Fruit fly (Drosophila melanogaster) whole organism, embryonic: ENCODE measurements around the gene Hsp22.

Experiments
- BEAF-32 ChIP-seq: fragments of 200-800 bp; sonication (Bioruptor generic); optimal IDR thresholded peaks from 3 replicates; lab custom pipeline; 2017; ENCODE audit warnings: missing biosample characterization, missing genetic modification characterization, mild to moderate bottlenecking, moderate library complexity, missing genetic modification reagents
- Bgb ChIP-seq: fragments of 200-800 bp; sonication (Bioruptor generic); IDR thresholded peaks from 2 replicates; pipeline ENCODE4 v1.3.6; 2022; ENCODE audit warnings: missing biosample characterization, missing genetic modification characterization; ENCODE audit not compliant: partially characterized antibody
- CG10431 ChIP-seq: fragments of 200-800 bp; sonication (Bioruptor generic); optimal IDR thresholded peaks from 3 replicates; lab custom pipeline; 2018; ENCODE audit warnings: missing biosample characterization, mild to moderate bottlenecking, missing genetic modification characterization
- CG12104 ChIP-seq: fragments of 200-800 bp; sonication (Bioruptor generic); optimal IDR thresholded peaks from 3 replicates; lab custom pipeline; 2016; ENCODE audit warnings: missing biosample characterization, missing genetic modification characterization
- CG15011 ChIP-seq: fragments of 200-800 bp; sonication (Bioruptor generic); optimal IDR thresholded peaks from 3 replicates; lab custom pipeline; 2018; ENCODE audit warnings: missing biosample characterization, mild to moderate bottlenecking, missing genetic modification characterization
- CG15514 ChIP-seq: fragments of 200-800 bp; sonication (Bioruptor generic); optimal IDR thresholded peaks from 3 replicates; lab custom pipeline; 2017; ENCODE audit warnings: missing biosample characterization, missing genetic modification characterization, mild to moderate bottlenecking, moderate library complexity, missing genetic modification reagents
- CG16815 ChIP-seq: fragments of 200-800 bp; sonication (Bioruptor generic); optimal IDR thresholded peaks from 3 replicates; lab custom pipeline; 2017; ENCODE audit warnings: missing biosample characterization, mild to moderate bottlenecking, missing genetic modification characterization
- CG17612 ChIP-seq: fragments of 200-800 bp; sonication (Bioruptor generic); IDR thresholded peaks from 2 replicates; pipeline ENCODE4 v1.3.6; 2022; ENCODE audit warnings: missing biosample characterization, missing genetic modification characterization
- CG18476 ChIP-seq: fragments of 200-800 bp; sonication (Bioruptor generic); optimal IDR thresholded peaks from 2 replicates; lab custom pipeline; 2016; ENCODE audit warnings: missing biosample characterization, mild to moderate bottlenecking, missing genetic modification characterization
- CG3163 ChIP-seq: fragments of 200-800 bp; sonication (Bioruptor generic); optimal IDR thresholded peaks from 3 replicates; lab custom pipeline; 2016; ENCODE audit warnings: missing biosample characterization, missing genetic modification characterization
- CG4360 ChIP-seq: fragments of 200-800 bp; sonication (Bioruptor generic); IDR thresholded peaks from 2 replicates; pipeline ENCODE4 v1.3.6; 2022; ENCODE audit warnings: missing biosample characterization, missing genetic modification characterization
- CG4424 ChIP-seq: fragments of 200-800 bp; sonication (Bioruptor generic); optimal IDR thresholded peaks from 3 replicates; lab custom pipeline; 2016; ENCODE audit warnings: missing biosample characterization, missing genetic modification characterization
- CG9215 ChIP-seq: fragments of 200-800 bp; sonication (Bioruptor generic); IDR thresholded peaks from 2 replicates; pipeline ENCODE4 v1.3.6; 2022; ENCODE audit warnings: missing biosample characterization, missing genetic modification characterization
- CG9609 ChIP-seq: fragments of 200-800 bp; sonication (Bioruptor generic); optimal IDR thresholded peaks from 3 replicates; lab custom pipeline; 2016; ENCODE audit warnings: missing biosample characterization, missing genetic modification characterization
- Camta ChIP-seq: fragments of 200-800 bp; sonication (Bioruptor generic); optimal IDR thresholded peaks from 2 replicates; lab custom pipeline; 2016; ENCODE audit warnings: missing biosample characterization, missing genetic modification characterization
- Dbx ChIP-seq: fragments of 200-800 bp; sonication (Bioruptor generic); IDR thresholded peaks from 3 replicates; pipeline ENCODE4 v1.3.6; 2022; ENCODE audit warnings: missing biosample characterization, missing genetic modification characterization
- Dll ChIP-seq: fragments of 200-800 bp; sonication (Bioruptor generic); IDR thresholded peaks from 4 replicates; pipeline ENCODE4 v1.3.6; 2022; ENCODE audit warnings: missing biosample characterization, missing genetic modification characterization; ENCODE audit not compliant: partially characterized antibody
- ERR ChIP-seq: fragments of 200-800 bp; sonication (Bioruptor generic); optimal IDR thresholded peaks from 2 replicates; lab custom pipeline; 2016; ENCODE audit warnings: missing biosample characterization, missing genetic modification characterization
- GATAe ChIP-seq: fragments of 200-800 bp; sonication (Bioruptor generic); conservative IDR thresholded peaks from 2 replicates; pipeline ENCODE4 v1.3.6; 2022; ENCODE audit warnings: missing biosample characterization, missing genetic modification characterization
- Hsf ChIP-seq: fragments of 200-800 bp; sonication (Bioruptor generic); optimal IDR thresholded peaks from 3 replicates; lab custom pipeline; 2016; ENCODE audit warnings: missing biosample characterization, missing genetic modification characterization
- MBD-R2 ChIP-seq: fragments of 200-800 bp; sonication (Bioruptor generic); IDR thresholded peaks from 2 replicates; pipeline ENCODE4 v1.3.6; 2022; ENCODE audit warnings: missing biosample characterization, missing genetic modification characterization
- NC2α ChIP-seq: fragments of 200-800 bp; sonication (Bioruptor generic); optimal IDR thresholded peaks from 2 replicates; lab custom pipeline; 2016; ENCODE audit warnings: missing biosample characterization, missing genetic modification characterization
- PHDP ChIP-seq: fragments of 200-800 bp; sonication (Bioruptor generic); optimal IDR thresholded peaks from 3 replicates; lab custom pipeline; 2018; ENCODE audit warnings: missing biosample characterization, mild to moderate bottlenecking, missing genetic modification characterization, moderate library complexity
- Pdp1 ChIP-seq, 2 experiments: fragments of 200-800 bp; sonication (Bioruptor generic); optimal IDR thresholded peaks; 3 replicates each; lab custom pipeline; 2016; ENCODE audit warnings: missing biosample characterization in 2 of 2, missing genetic modification characterization in 2 of 2, mild to moderate bottlenecking in 1 of 2, moderate library complexity in 1 of 2
- Side ChIP-seq: fragments of 200-800 bp; sonication (Bioruptor generic); optimal IDR thresholded peaks from 2 replicates; lab custom pipeline; 2016; ENCODE audit warnings: missing biosample characterization, missing genetic modification characterization
- Sox102F ChIP-seq: fragments of 200-800 bp; sonication (Bioruptor generic); optimal IDR thresholded peaks from 2 replicates; lab custom pipeline; 2018; ENCODE audit warnings: missing biosample characterization, mild to moderate bottlenecking, missing genetic modification characterization, moderate library complexity
- Spps ChIP-seq: fragments of 200-800 bp; sonication (Bioruptor generic); optimal IDR thresholded peaks from 2 replicates; lab custom pipeline; 2018; ENCODE audit warnings: missing biosample characterization, mild to moderate bottlenecking, missing genetic modification characterization
- al ChIP-seq: fragments of 200-800 bp; sonication (Bioruptor generic); IDR thresholded peaks from 2 replicates; pipeline ENCODE4 v1.3.6; 2022; ENCODE audit warnings: missing biosample characterization, missing genetic modification characterization
- ara ChIP-seq: fragments of 200-800 bp; sonication (Bioruptor generic); IDR thresholded peaks from 2 replicates; pipeline ENCODE4 v1.3.6; 2022; ENCODE audit warnings: missing biosample characterization, missing genetic modification characterization
- ase ChIP-seq: fragments of 200-800 bp; sonication (Bioruptor generic); IDR thresholded peaks from 3 replicates; pipeline ENCODE4 v1.3.6; 2022; ENCODE audit warnings: missing biosample characterization, missing genetic modification characterization
- bcd ChIP-seq: fragments of 200-800 bp; sonication (Bioruptor generic); optimal IDR thresholded peaks from 2 replicates; lab custom pipeline; 2017; ENCODE audit warnings: missing biosample characterization, mild to moderate bottlenecking, missing genetic modification characterization
- br ChIP-seq: fragments of >200 bp; optimal IDR thresholded peaks from 2 replicates; lab custom pipeline; 2017
- caup ChIP-seq: fragments of 200-800 bp; sonication (Bioruptor generic); optimal IDR thresholded peaks from 3 replicates; lab custom pipeline; 2017; ENCODE audit warnings: missing biosample characterization, mild to moderate bottlenecking, missing genetic modification characterization, moderate library complexity; ENCODE audit not compliant: severe bottlenecking
- crol ChIP-seq: fragments of 200-800 bp; sonication (Bioruptor generic); IDR thresholded peaks from 2 replicates; pipeline ENCODE4 v1.3.6; 2022; ENCODE audit warnings: missing biosample characterization, missing genetic modification characterization
- dan ChIP-seq: fragments of 200-800 bp; sonication (Bioruptor generic); IDR thresholded peaks from 2 replicates; pipeline ENCODE4 v1.3.6; 2022; ENCODE audit warnings: missing biosample characterization, missing genetic modification characterization
- en ChIP-seq: fragments of 200-800 bp; sonication (Bioruptor generic); optimal IDR thresholded peaks from 2 replicates; lab custom pipeline; 2016; ENCODE audit warnings: missing biosample characterization, missing genetic modification characterization
- esg ChIP-seq: fragments of 200-800 bp; sonication (Bioruptor generic); conservative IDR thresholded peaks from 2 replicates; pipeline ENCODE4 v1.3.6; 2022; ENCODE audit warnings: missing biosample characterization, missing genetic modification characterization
- ewg ChIP-seq: fragments of 200-800 bp; sonication (Bioruptor generic); optimal IDR thresholded peaks from 3 replicates; lab custom pipeline; 2017; ENCODE audit warnings: mild to moderate bottlenecking, missing biosample characterization, missing genetic modification reagents, missing genetic modification characterization
- gce ChIP-seq: fragments of 200-800 bp; sonication (Bioruptor generic); IDR thresholded peaks from 3 replicates; pipeline ENCODE4 v1.3.6; 2022; ENCODE audit warnings: missing biosample characterization, missing genetic modification characterization
- grn ChIP-seq: fragments of 200-800 bp; sonication (Bioruptor generic); optimal IDR thresholded peaks from 3 replicates; lab custom pipeline; 2017; ENCODE audit warnings: missing biosample characterization, missing genetic modification characterization
- lab ChIP-seq: fragments of 200-800 bp; sonication (Bioruptor generic); optimal IDR thresholded peaks from 3 replicates; lab custom pipeline; 2017; ENCODE audit warnings: missing biosample characterization, missing genetic modification characterization, mild to moderate bottlenecking, moderate library complexity, missing genetic modification reagents
- mam ChIP-seq: fragments of 200-800 bp; sonication (Bioruptor generic); optimal IDR thresholded peaks from 3 replicates; lab custom pipeline; 2016; ENCODE audit warnings: missing biosample characterization, missing genetic modification characterization
- peb ChIP-seq: fragments of 200-800 bp; sonication (Bioruptor generic); IDR thresholded peaks from 2 replicates; pipeline ENCODE4 v1.3.6; 2022; ENCODE audit warnings: missing biosample characterization, missing genetic modification characterization
- pita ChIP-seq: fragments of 200-800 bp; sonication (Bioruptor generic); optimal IDR thresholded peaks from 2 replicates; lab custom pipeline; 2017; ENCODE audit warnings: missing biosample characterization, mild to moderate bottlenecking, missing genetic modification characterization
- sc ChIP-seq, 3 experiments: fragments of >200 bp in 2 of 3; fragments of 200-800 bp in 1 of 3; sonication (Bioruptor generic) in 1 of 3; optimal IDR thresholded peaks; 2 replicates in 2 of 3; 3 replicates in 1 of 3; lab custom pipeline; 2017; ENCODE audit warnings: mild to moderate bottlenecking in 1 of 3, missing biosample characterization in 1 of 3, missing genetic modification characterization in 1 of 3, missing genetic modification reagents in 1 of 3
- sens ChIP-seq: fragments of 200-800 bp; sonication (Bioruptor generic); peaks from one replicate; lab custom pipeline; 2016; ENCODE audit warnings: missing biosample characterization, missing genetic modification characterization
- tna ChIP-seq: fragments of 200-800 bp; sonication (Bioruptor generic); IDR thresholded peaks from 2 replicates; pipeline ENCODE4 v1.3.6; 2022; ENCODE audit warnings: missing biosample characterization, missing genetic modification characterization; ENCODE audit not compliant: partially characterized antibody
- tup ChIP-seq: fragments of 200-800 bp; sonication (Bioruptor generic); optimal IDR thresholded peaks from 2 replicates; lab custom pipeline; 2016; ENCODE audit warnings: missing biosample characterization, mild to moderate bottlenecking, missing genetic modification characterization, moderate library complexity
- vnd ChIP-seq: fragments of 200-800 bp; sonication (Bioruptor generic); IDR thresholded peaks from 3 replicates; pipeline ENCODE4 v1.3.6; 2022; ENCODE audit warnings: missing biosample characterization, missing genetic modification characterization; ENCODE audit not compliant: partially characterized antibody

The Hsp22 gene

dm6 chr3L:9383345-9384075, 10.8 kb downstream of the Hsp22 start, which contains the start of gene Hsp27 (continued):
- TF ChIP-seq CG16815 (peak; percentile 97), Pdp1 (GFP tag; optimal IDR thresholded peaks at IDR 0.05; lab: Kevin White, UChicago) (peak; percentile 96 to 99), gce (peak; percentile 98), CG12104 (GFP tag; lab: Kevin White, UChicago) (peak; percentile 92), GATAe (GFP tag; lab: Robert Waterston, UW) (peak; percentile 92), peb (GFP tag; lab: Robert Waterston, UW) (peak; percentile 98), CG15011 (GFP tag; lab: Kevin White, UChicago) (peak; percentile 96), Camta (GFP tag; lab: Kevin White, UChicago) (peak; percentile 98), CG3163 (GFP tag; lab: Kevin White, UChicago) (peak; percentile 69), esg (peak; percentile 95), tna (GFP tag; lab: Robert Waterston, UW) (no peak), CG4424 (peak; percentile 99), Dll (GFP tag; lab: Robert Waterston, UW) (0 out of 4 replicates have a peak, but pooled peaks have one; percentile 33), vnd (GFP tag; lab: Robert Waterston, UW) (no peak), NC2α (GFP tag; lab: Kevin White, UChicago) (peak; percentile 65), Side (GFP tag; lab: Kevin White, UChicago) (peak; percentile 95), sc (optimal IDR thresholded peaks at IDR 0.05; lab: Kevin White, UChicago) (no peak), sc (GFP tag; optimal IDR thresholded peaks at IDR 0.05; lab: Kevin White, UChicago) (peak; percentile 98), CG9215 (GFP tag; lab: Robert Waterston, UW) (peak; percentile 96), br (lab: Kevin White, UChicago) (no peak), MBD-R2 (GFP tag; lab: Robert Waterston, UW) (peak; percentile 96), Spps (peak; percentile 96), bcd (GFP tag; lab: Kevin White, UChicago) (peak; percentile 99), caup (GFP tag; lab: Kevin White, UChicago) (peak; percentile 95), Bgb (GFP tag; lab: Robert Waterston, UW) (no peak), CG17612 (GFP tag; lab: Robert Waterston, UW) (peak; percentile 96), Hsf (GFP tag; lab: Kevin White, UChicago) (peak; percentile 97), ERR (GFP tag; lab: Kevin White, UChicago) (peak; percentile 89), mam (GFP tag; lab: Kevin White, UChicago) (peak; percentile 97), BEAF-32 (peak; percentile 8), dan (GFP tag; lab: Robert Waterston, UW) (peak; percentile 94), crol (GFP tag; lab: Robert Waterston, UW) (peak; percentile 75), pita (GFP tag; lab: Kevin White, UChicago) (no peak), ara (GFP tag; lab: Robert Waterston, UW) (peak; percentile 99), tup (GFP tag; lab: Kevin White, UChicago) (peak; percentile 93), CG4360 (GFP tag; lab: Robert Waterston, UW) (peak; percentile 86), CG10431 (GFP tag; lab: Kevin White, UChicago) (peak; percentile 93), ase (GFP tag; lab: Robert Waterston, UW) (peak; percentile 98), al (peak; percentile 98), lab (peak; percentile 99), CG15514 (GFP tag; lab: Kevin White, UChicago) (peak; percentile 93), grn (GFP tag; lab: Kevin White, UChicago) (peak; percentile 86), CG18476 (GFP tag; lab: Kevin White, UChicago) (peak; percentile 98), CG9609 (GFP tag; lab: Kevin White, UChicago) (peak; percentile 88), Dbx (GFP tag; lab: Robert Waterston, UW) (peak; percentile 97), PHDP (tag; lab: Kevin White, UChicago) (peak; percentile 98), en (GFP tag; lab: Kevin White, UChicago) (peak; percentile 65), Sox102F (GFP tag; lab: Kevin White, UChicago) (peak; percentile 99), sens (GFP tag; lab: Kevin White, UChicago) (peak; percentile 99), ewg (GFP tag; lab: Kevin White, UChicago) (peak; percentile 97)
